Worm (Caenorhabditis elegans): ENCODE data around the gene F14D7.8.

DNA sequence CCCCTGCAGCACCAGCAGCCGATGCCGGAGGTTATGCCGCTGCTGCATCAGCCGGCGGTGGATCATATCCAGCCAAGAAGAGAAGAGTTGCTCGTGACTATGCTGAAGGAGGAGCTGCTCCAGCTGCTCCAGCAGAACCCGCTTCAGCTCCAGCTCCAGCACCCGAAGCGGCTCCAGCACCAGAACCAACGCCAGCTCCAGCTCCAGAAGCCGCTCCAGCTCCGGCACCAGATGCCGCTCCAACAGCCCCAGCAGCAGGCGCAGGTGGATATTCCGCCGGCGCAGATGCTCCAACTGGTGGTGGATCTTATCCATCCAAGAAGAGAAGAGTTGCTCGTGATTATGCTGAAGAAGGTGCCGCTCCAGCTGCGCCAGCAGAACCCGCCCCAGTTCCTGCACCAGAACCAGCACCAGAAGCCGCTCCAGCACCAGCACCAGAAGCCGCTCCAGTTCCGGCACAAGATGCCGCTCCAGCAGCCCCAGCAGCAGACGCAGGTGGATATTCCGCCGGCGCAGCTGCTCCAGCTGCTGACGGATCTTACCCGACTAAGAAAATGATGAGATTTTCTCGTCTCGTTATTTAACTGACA lies 8.2 kb upstream of the F14D7.8 start:
- TF ChIP-seq hsf-1 (GFP tag; IDR thresholded peaks at IDR 0.05) (no peak), snpc-4 (GFP tag; optimal IDR thresholded peaks at IDR 0.05) (no peak), snpc-4 (tag; optimal IDR thresholded peaks at IDR 0.05) (no peak), Y95B8A.8 (GFP tag; IDR thresholded peaks at IDR 0.05) (no peak), hlh-26 (GFP tag; conservative IDR thresholded peaks at IDR 0.05) (no peak), K12H6.12 (tag; optimal IDR thresholded peaks at IDR 0.05) (no peak), B0261.1 (tag; optimal IDR thresholded peaks at IDR 0.05) (no peak), tbx-9 (tag; optimal IDR thresholded peaks at IDR 0.05; ENCODE audit: borderline replicate concordance) (no peak), F10E7.11 (tag; optimal IDR thresholded peaks at IDR 0.05) (no peak), hmg-20 (GFP tag; IDR thresholded peaks at IDR 0.05) (no peak)

Data from whole organism, young adult.